Worm (Caenorhabditis elegans) whole organism, L2 larva: ENCODE measurements around the gene C53B7.2.

Experiments
- C34F6.9 ChIP-seq: fragments of 150-350 bp; optimal IDR thresholded peaks from 2 replicates; lab custom pipeline; 2014; ENCODE audit warnings: missing biosample characterization, missing genetic modification characterization
- F13H6.1 ChIP-seq: sonication (generic microtip); optimal IDR thresholded peaks from 2 replicates; lab custom pipeline; 2016; ENCODE audit warnings: missing genetic modification characterization, missing compliant biosample characterization
- R02D3.7 ChIP-seq: fragments of 150-350 bp; optimal IDR thresholded peaks from 2 replicates; lab custom pipeline; 2014; ENCODE audit warnings: missing biosample characterization, missing genetic modification characterization
- ZK546.5 ChIP-seq: sonication (generic microtip); optimal IDR thresholded peaks from 2 replicates; lab custom pipeline; 2017; ENCODE audit warnings: missing biosample characterization, missing genetic modification characterization
- alr-1 ChIP-seq: fragments of 150-350 bp; optimal IDR thresholded peaks from 2 replicates; lab custom pipeline; 2014; ENCODE audit warnings: missing biosample characterization, missing genetic modification characterization
- ama-1 ChIP-seq: fragments of 150-350 bp; optimal IDR thresholded peaks from 2 replicates; lab custom pipeline; 2018; ENCODE audit warnings: inconsistent platforms
- blmp-1 ChIP-seq: sonication (generic microtip); optimal IDR thresholded peaks from 2 replicates; lab custom pipeline; 2017; ENCODE audit warnings: missing genetic modification characterization, mild to moderate bottlenecking, missing compliant biosample characterization, antibody characterized with exemption, moderate library complexity; ENCODE audit not compliant: insufficient read depth
- ceh-16 ChIP-seq: fragments of 150-350 bp; optimal IDR thresholded peaks from 2 replicates; lab custom pipeline; 2014; ENCODE audit warnings: missing biosample characterization, missing genetic modification characterization
- ceh-82 ChIP-seq: fragments of 150-350 bp; optimal IDR thresholded peaks from 2 replicates; lab custom pipeline; 2014; ENCODE audit warnings: missing biosample characterization, missing genetic modification characterization
- crh-2 ChIP-seq: sonication (generic microtip); optimal IDR thresholded peaks from 2 replicates; lab custom pipeline; 2017; ENCODE audit warnings: missing biosample characterization, missing genetic modification characterization
- dmd-4 ChIP-seq: sonication (generic microtip); optimal IDR thresholded peaks from 2 replicates; lab custom pipeline; 2017; ENCODE audit warnings: missing biosample characterization, missing genetic modification characterization
- egl-27 ChIP-seq: sonication (generic microtip); optimal IDR thresholded peaks from 3 replicates; lab custom pipeline; 2017; ENCODE audit warnings: missing biosample characterization, missing genetic modification reagents, missing genetic modification characterization
- elt-1 ChIP-seq: fragments of 150-350 bp; optimal IDR thresholded peaks from 2 replicates; lab custom pipeline; 2014; ENCODE audit warnings: missing biosample characterization, missing genetic modification characterization
- fos-1 ChIP-seq: fragments of 150-350 bp; optimal IDR thresholded peaks from 2 replicates; lab custom pipeline; 2014; ENCODE audit warnings: missing biosample characterization, missing genetic modification characterization
- gmeb-1 ChIP-seq: fragments of 150-350 bp; optimal IDR thresholded peaks from 2 replicates; lab custom pipeline; 2014; ENCODE audit warnings: missing biosample characterization, missing genetic modification characterization
- lin-11 ChIP-seq: fragments of 150-350 bp; sonication (generic microtip); optimal IDR thresholded peaks from 2 replicates; lab custom pipeline; 2014; ENCODE audit warnings: missing biosample characterization, missing genetic modification characterization, inconsistent platforms, mixed read lengths
- lin-13 ChIP-seq: fragments of 150-350 bp; optimal IDR thresholded peaks from 2 replicates; lab custom pipeline; 2014; ENCODE audit warnings: missing biosample characterization, missing genetic modification reagents, missing genetic modification characterization
- lin-39 ChIP-seq: fragments of 150-350 bp; optimal IDR thresholded peaks from 2 replicates; lab custom pipeline; 2014; ENCODE audit warnings: missing biosample characterization, missing genetic modification reagents, missing genetic modification characterization
- lsy-2 ChIP-seq, 2 experiments: fragments of 150-350 bp in 1 of 2; sonication (generic microtip) in 1 of 2; optimal IDR thresholded peaks; 2 replicates each; lab custom pipeline; 2014 to 2017; ENCODE audit warnings: missing biosample characterization in 2 of 2, missing genetic modification characterization in 2 of 2
- mab-5 ChIP-seq: fragments of 150-350 bp; optimal IDR thresholded peaks from 2 replicates; lab custom pipeline; 2014; ENCODE audit warnings: missing biosample characterization, missing genetic modification characterization
- mbf-1 ChIP-seq: sonication (generic microtip); optimal IDR thresholded peaks from 2 replicates; lab custom pipeline; 2017; ENCODE audit warnings: missing biosample characterization, missing genetic modification characterization
- mdl-1 ChIP-seq, 2 experiments: fragments of 150-350 bp in 1 of 2; sonication (generic microtip) in 1 of 2; optimal IDR thresholded peaks; 2 replicates each; lab custom pipeline; 2017; ENCODE audit warnings: missing biosample characterization in 2 of 2, missing genetic modification characterization in 2 of 2
- nhr-10 ChIP-seq: sonication (generic microtip); optimal IDR thresholded peaks from 2 replicates; lab custom pipeline; 2017; ENCODE audit warnings: missing biosample characterization, missing genetic modification characterization
- nhr-129 ChIP-seq: fragments of 150-350 bp; optimal IDR thresholded peaks from 2 replicates; lab custom pipeline; 2014; ENCODE audit warnings: missing biosample characterization, missing genetic modification characterization
- nhr-21 ChIP-seq: fragments of 150-350 bp; optimal IDR thresholded peaks from 2 replicates; lab custom pipeline; 2014; ENCODE audit warnings: missing biosample characterization, missing genetic modification characterization
- nhr-23 ChIP-seq: fragments of 150-350 bp; optimal IDR thresholded peaks from 2 replicates; lab custom pipeline; 2014; ENCODE audit warnings: missing biosample characterization, missing genetic modification reagents, missing genetic modification characterization
- nhr-237 ChIP-seq: fragments of 150-350 bp; optimal IDR thresholded peaks from 2 replicates; lab custom pipeline; 2014; ENCODE audit warnings: missing biosample characterization, missing genetic modification characterization
- nhr-25 ChIP-seq: fragments of 150-350 bp; sonication (generic microtip); optimal IDR thresholded peaks from 3 replicates; lab custom pipeline; 2014; ENCODE audit warnings: missing biosample characterization, missing genetic modification characterization
- nhr-77 ChIP-seq: fragments of 150-350 bp; optimal IDR thresholded peaks from 2 replicates; lab custom pipeline; 2014; ENCODE audit warnings: missing biosample characterization, missing genetic modification characterization
- sem-4 ChIP-seq: fragments of 150-350 bp; optimal IDR thresholded peaks from 2 replicates; lab custom pipeline; 2014; ENCODE audit warnings: missing biosample characterization, missing genetic modification reagents, missing genetic modification characterization
- skn-1 ChIP-seq: sonication (generic microtip); optimal IDR thresholded peaks from 2 replicates; lab custom pipeline; 2017; ENCODE audit warnings: missing biosample characterization, missing genetic modification characterization
- sma-3 ChIP-seq: sonication (generic microtip); optimal IDR thresholded peaks from 2 replicates; lab custom pipeline; 2016; ENCODE audit warnings: missing genetic modification reagents, missing genetic modification characterization, missing compliant biosample characterization
- sma-9 ChIP-seq, 2 experiments: fragments of 150-350 bp in 1 of 2; sonication (generic microtip) in 1 of 2; optimal IDR thresholded peaks; 2 replicates each; lab custom pipeline; 2014 to 2016; ENCODE audit warnings: missing genetic modification characterization in 2 of 2, mild to moderate bottlenecking in 1 of 2, missing biosample characterization in 1 of 2, missing compliant biosample characterization in 1 of 2, missing genetic modification reagents in 1 of 2, moderate library complexity in 1 of 2
- snpc-4 ChIP-seq: fragments of 150-350 bp; optimal IDR thresholded peaks from 2 replicates; lab custom pipeline; 2014; ENCODE audit warnings: missing biosample characterization, missing genetic modification characterization
- unc-39 ChIP-seq: fragments of 150-350 bp; optimal IDR thresholded peaks from 2 replicates; lab custom pipeline; 2014; ENCODE audit warnings: missing biosample characterization, missing genetic modification characterization
- unc-55 ChIP-seq: fragments of 150-350 bp; sonication (generic microtip); optimal IDR thresholded peaks from 3 replicates; lab custom pipeline; 2014; ENCODE audit warnings: missing biosample characterization, missing genetic modification reagents, missing genetic modification characterization
- unc-62 ChIP-seq: fragments of 150-350 bp; optimal IDR thresholded peaks from 2 replicates; lab custom pipeline; 2014; ENCODE audit warnings: missing biosample characterization, missing genetic modification reagents, missing genetic modification characterization
- zag-1 ChIP-seq: fragments of 150-350 bp; optimal IDR thresholded peaks from 2 replicates; lab custom pipeline; 2014; ENCODE audit warnings: missing biosample characterization, missing genetic modification characterization
- ztf-1 ChIP-seq: fragments of 200-800 bp; sonication (Bioruptor generic); conservative IDR thresholded peaks from 2 replicates; pipeline ENCODE4 v1.3.6; 2022; ENCODE audit warnings: missing genetic modification characterization, missing compliant biosample characterization
- ztf-11 ChIP-seq: sonication (generic microtip); optimal IDR thresholded peaks from 2 replicates; lab custom pipeline; 2017; ENCODE audit warnings: missing biosample characterization, missing genetic modification characterization
- ztf-4 ChIP-seq: fragments of 150-350 bp; optimal IDR thresholded peaks from 2 replicates; lab custom pipeline; 2014; ENCODE audit warnings: missing biosample characterization, missing genetic modification characterization

Gene C53B7.2

DNA sequence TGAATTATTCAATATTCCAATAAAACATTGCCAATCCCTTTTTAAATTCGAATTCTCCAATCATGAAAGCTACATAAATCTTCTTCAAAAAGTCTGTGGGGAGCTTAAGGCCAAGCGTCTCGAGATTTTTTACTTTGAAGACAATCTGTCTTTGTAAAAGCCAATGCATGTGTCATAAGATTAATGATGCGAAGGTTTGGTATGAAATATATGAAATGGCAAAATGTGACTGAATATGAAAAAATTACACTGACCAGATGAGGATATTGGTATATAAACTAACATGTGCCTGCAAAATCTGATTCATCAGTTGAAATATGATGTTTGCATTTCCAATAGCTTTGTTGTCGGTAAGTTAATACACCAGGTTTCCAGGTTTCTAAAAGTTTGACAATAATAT lies at the start of gene C53B7.2:
Gene C53B7.2 (plus strand): TSS at position 301 of the 400 bp plus-strand sequence.
- TF ChIP-seq mab-5 (tag; lab: Kevin White, UChicago) (peak; percentile 72), ceh-16 (tag; lab: Kevin White, UChicago) (no peak)
- TF ChIP-seq, all 48 proteins: peak for 1

DNA sequence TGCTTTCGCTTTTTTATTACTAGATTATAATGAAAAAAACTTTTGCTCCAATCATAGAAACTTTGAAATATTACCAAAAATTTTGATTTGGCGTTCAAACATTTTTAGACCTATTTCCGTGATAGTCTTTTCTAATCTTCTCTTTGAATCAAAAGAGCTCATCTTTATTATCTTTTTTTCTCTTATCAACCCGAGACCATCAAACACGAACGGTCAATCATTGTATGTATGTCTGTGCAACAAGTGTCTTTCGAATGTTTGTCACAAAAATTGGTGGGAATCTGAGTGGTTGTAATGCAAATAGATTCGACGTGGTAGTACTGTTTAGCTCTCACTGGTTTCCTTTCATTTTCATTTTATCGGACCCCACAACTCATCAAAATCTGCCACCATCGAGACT lies 46.3 kb upstream of the C53B7.2 start, which contains the start of gene M03A8.3:
Gene M03A8.3 (plus strand): TSS at position 278 of the 400 bp plus-strand sequence.
- TF ChIP-seq egl-27 (tag; lab: Kevin White, UChicago) = no peak

ce11 chrX:6801546-6801945 lies 44.5 kb upstream of the C53B7.2 start:
- no peak for TF ChIP-seq F13H6.1 (tag; lab: Kevin White, UChicago)
- TF ChIP-seq zag-1 (tag; lab: Kevin White, UChicago) = no peak
- no peak for TF ChIP-seq ZK546.5

DNA sequence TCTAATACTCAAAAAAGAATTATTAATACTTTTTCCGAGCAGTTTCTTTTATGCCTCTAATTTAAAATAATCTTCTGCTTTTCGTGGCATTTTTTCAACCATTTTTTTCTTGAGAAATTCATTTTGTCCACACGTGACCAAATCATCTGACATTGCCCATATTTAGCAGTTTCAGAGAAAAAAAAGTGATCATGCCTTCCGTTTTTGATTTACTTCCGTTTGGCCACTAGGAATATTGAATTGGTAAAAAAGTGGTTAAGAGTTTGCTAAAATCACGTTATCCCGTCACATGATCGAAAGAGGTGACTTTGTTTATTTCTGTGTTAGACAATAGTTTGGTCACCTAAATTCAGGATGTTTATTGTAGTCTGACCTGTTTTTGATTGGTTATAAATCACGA lies 41.6 kb upstream of the C53B7.2 start:
- TF ChIP-seq snpc-4 (tag; lab: Kevin White, UChicago) (no peak), nhr-237 (no peak), R02D3.7 (tag; lab: Kevin White, UChicago) (no peak), dmd-4 (tag; lab: Kevin White, UChicago) (no peak), lsy-2 (tag; optimal IDR thresholded peaks at IDR 0.05; lab: Kevin White, UChicago) (no peak), elt-1 (tag; lab: Kevin White, UChicago) (no peak), nhr-129 (peak; percentile 43), nhr-77 (tag; lab: Kevin White, UChicago) (no peak), egl-27 (tag; lab: Kevin White, UChicago) (no peak), sem-4 (tag; lab: Kevin White, UChicago) (no peak), C34F6.9 (tag; lab: Kevin White, UChicago) (peak; percentile 38), blmp-1 (tag; lab: Kevin White, UChicago) (no peak), mdl-1 (tag; optimal IDR thresholded peaks at IDR 0.05; lab: Kevin White, UChicago) (no peak)

- TF ChIP-seq R02D3.7 (tag; lab: Kevin White, UChicago) (no peak), fos-1 (peak; percentile 57), mab-5 (tag; lab: Kevin White, UChicago) (peak; percentile 19), sma-3 (GFP tag; lab: Kevin White, UChicago) (peak; percentile 12), elt-1 (tag; lab: Kevin White, UChicago) (no peak), nhr-23 (no peak), unc-62 (GFP tag; lab: Kevin White, UChicago) (no peak), mbf-1 (tag; lab: Kevin White, UChicago) (no peak), unc-39 (tag; lab: Kevin White, UChicago) (no peak), ztf-11 (tag; lab: Kevin White, UChicago) (no peak), lin-39 (tag; lab: Kevin White, UChicago) (no peak), ceh-82 (tag; lab: Kevin White, UChicago) (no peak), skn-1 (tag; lab: Kevin White, UChicago) (no peak), lin-13 (peak; percentile 30), ZK546.5 (no peak), nhr-237 (no peak), nhr-21 (tag; lab: Kevin White, UChicago) (peak; percentile 17), ceh-16 (tag; lab: Kevin White, UChicago) (no peak), nhr-25 (tag; lab: Kevin White, UChicago) (no peak), lin-11 (peak; percentile 17), lsy-2 (tag; optimal IDR thresholded peaks at IDR 0.05; lab: Kevin White, UChicago) (peak in 1 of 2 experiments; percentile 65), ztf-4 (tag; lab: Kevin White, UChicago) (no peak), crh-2 (tag; lab: Kevin White, UChicago) (peak; percentile 64), F13H6.1 (tag; lab: Kevin White, UChicago) (peak; percentile 47), unc-55 (GFP tag; lab: Kevin White, UChicago) (peak; percentile 75), alr-1 (tag; lab: Kevin White, UChicago) (no peak), egl-27 (tag; lab: Kevin White, UChicago) (no peak), nhr-10 (tag; lab: Kevin White, UChicago) (no peak), ztf-1 (GFP tag; lab: Robert Waterston, UW) (no peak), C34F6.9 (tag; lab: Kevin White, UChicago) (peak; percentile 52), nhr-129 (peak; percentile 47), gmeb-1 (peak; percentile 92), sem-4 (tag; lab: Kevin White, UChicago) (no peak), dmd-4 (tag; lab: Kevin White, UChicago) (no peak), ama-1 (lab: Kevin White, UChicago) (peak; percentile 57), sma-9 (GFP tag; optimal IDR thresholded peaks at IDR 0.05; lab: Kevin White, UChicago) (peak; percentile 79), sma-9 (tag; optimal IDR thresholded peaks at IDR 0.05; lab: Kevin White, UChicago) (no peak)
Observed at ce11 chrX:6804857-6805256, 41.2 kb upstream of the C53B7.2 start.
